Worm (Caenorhabditis elegans): ENCODE results near the gene rif-1.2.

DNA sequence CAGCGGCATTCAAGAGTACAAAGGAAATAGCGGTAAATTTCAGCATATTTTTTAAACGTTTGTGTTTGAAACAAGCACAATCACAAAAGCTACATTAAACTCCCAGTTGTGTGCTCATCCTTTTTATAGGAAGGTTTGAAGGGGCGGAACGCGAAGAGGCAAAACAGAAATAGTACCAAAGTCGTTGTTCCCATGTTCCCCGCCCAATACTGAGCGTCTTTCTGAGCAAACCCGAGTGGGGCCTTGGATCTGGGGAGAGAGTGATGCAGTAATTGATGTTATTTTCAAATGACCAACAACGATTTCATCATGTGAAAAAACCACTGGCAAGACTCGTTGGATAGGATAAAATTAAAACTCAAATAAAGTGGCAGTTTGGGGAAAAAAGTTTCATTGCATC is 29.9 kb downstream of the rif-1.2 start, which contains the start of gene zig-2:
- TF ChIP-seq ref-1 (GFP tag; conservative IDR thresholded peaks at IDR 0.05) (no peak), T22C8.4 (GFP tag; IDR thresholded peaks at IDR 0.05) (no peak), tab-1 (GFP tag; IDR thresholded peaks at IDR 0.05) (no peak), flt-1 (GFP tag; IDR thresholded peaks at IDR 0.05) (no peak)

All from whole organism, midembryonic.